Fruit fly (Drosophila melanogaster) whole organism, embryonic: Measurements from ENCODE around the gene mRpL13.

Source experiments
- Aef1 ChIP-seq: fragments of 200-800 bp; sonication (Bioruptor generic); IDR thresholded peaks from 3 replicates; pipeline ENCODE4 v1.3.6; 2022; ENCODE audit warnings: missing biosample characterization, missing genetic modification characterization
- ase ChIP-seq: fragments of 200-800 bp; sonication (Bioruptor generic); IDR thresholded peaks from 3 replicates; pipeline ENCODE4 v1.3.6; 2022; ENCODE audit warnings: missing biosample characterization, missing genetic modification characterization
- gce ChIP-seq: fragments of 200-800 bp; sonication (Bioruptor generic); IDR thresholded peaks from 3 replicates; pipeline ENCODE4 v1.3.6; 2022; ENCODE audit warnings: missing biosample characterization, missing genetic modification characterization
- pzg ChIP-seq: fragments of 200-800 bp; sonication (Bioruptor generic); optimal IDR thresholded peaks from 3 replicates; lab custom pipeline; 2018; ENCODE audit warnings: missing biosample characterization, mild to moderate bottlenecking, missing genetic modification characterization, moderate library complexity

DNA sequence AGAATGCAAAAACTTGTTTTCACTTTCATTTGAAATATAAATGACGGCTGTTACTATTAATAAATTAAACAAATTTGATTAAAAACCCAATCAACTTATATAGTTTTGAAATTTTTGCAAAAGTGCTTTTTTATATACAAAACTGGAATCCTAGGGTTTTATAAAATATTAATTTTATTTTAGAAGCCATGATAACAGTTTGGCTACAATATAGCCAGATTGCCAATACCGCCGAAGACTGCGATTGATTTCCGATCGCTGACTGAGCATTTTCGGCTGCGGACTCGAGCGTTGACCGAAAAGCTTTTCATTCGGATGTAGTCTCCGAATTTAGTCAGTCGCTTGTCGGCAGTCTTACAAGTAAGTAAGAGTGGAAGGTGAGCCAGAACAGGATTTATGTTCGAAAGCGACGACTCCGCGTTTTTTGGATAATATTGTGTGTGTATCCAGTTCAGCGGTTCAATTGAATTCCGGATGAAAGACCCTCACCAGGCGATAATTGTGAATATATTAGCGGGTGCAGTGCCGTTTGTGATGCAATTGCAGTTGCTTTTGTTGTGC lies 35.7 kb downstream of the mRpL13 start, which contains the start of gene Ugt36D1:
- TF ChIP-seq pzg (no peak), gce (no peak), ase (GFP tag; lab: Robert Waterston, UW) (no peak), Aef1 (no peak)
